Fruit fly (Drosophila melanogaster): Measurements from ENCODE around the gene Strump.

The Strump gene

dm6 chr3L:16172381-16172780, 50.6 kb downstream of the Strump start (continued):
- TF ChIP-seq Mad (GFP tag; optimal IDR thresholded peaks at IDR 0.05) (no peak), CG13123 (GFP tag; optimal IDR thresholded peaks at IDR 0.05) (no peak), ci (GFP tag; IDR thresholded peaks at IDR 0.05) (0 out of 3 replicates have a peak, but pooled peaks have one; percentile 22), CG7556 (GFP tag; optimal IDR thresholded peaks at IDR 0.05) (no peak), Hr78 (GFP tag; optimal IDR thresholded peaks at IDR 0.05) (no peak), CG6813 (GFP tag; optimal IDR thresholded peaks at IDR 0.05) (no peak), tin (GFP tag; optimal IDR thresholded peaks at IDR 0.05) (no peak), seq (GFP tag; IDR thresholded peaks at IDR 0.05) (0 out of 2 replicates have a peak, but pooled peaks have one; percentile 35), bbx (GFP tag; IDR thresholded peaks at IDR 0.05; ENCODE audit: partially characterized antibody) (no peak), CG3163 (GFP tag; optimal IDR thresholded peaks at IDR 0.05) (no peak), yki (optimal IDR thresholded peaks at IDR 0.05) (no peak), crol (GFP tag; IDR thresholded peaks at IDR 0.05) (peak; percentile 85), CG1233 (GFP tag; optimal IDR thresholded peaks at IDR 0.05) (no peak), D (optimal IDR thresholded peaks at IDR 0.05) (no peak), D (GFP tag; optimal IDR thresholded peaks at IDR 0.05) (no peak)

- TF ChIP-seq dysf (GFP tag; IDR thresholded peaks at IDR 0.05), result 0 out of 3 replicates have a peak, but pooled peaks have one; percentile 27
- peak; percentile 8 for TF ChIP-seq CG33557 (GFP tag; optimal IDR thresholded peaks at IDR 0.05)
- peak; percentile 2 for TF ChIP-seq CG5180 (GFP tag; optimal IDR thresholded peaks at IDR 0.05)
- TF ChIP-seq lilli (GFP tag; optimal IDR thresholded peaks at IDR 0.05), result no peak
- no peak for TF ChIP-seq klu (GFP tag; IDR thresholded peaks at IDR 0.05)
- TF ChIP-seq inv (GFP tag; IDR thresholded peaks at IDR 0.05; ENCODE audit: partially characterized antibody), result no peak
- TF ChIP-seq Ssrp (tag; optimal IDR thresholded peaks at IDR 0.05), result peak; percentile 47
- TF ChIP-seq gsb-n (tag; optimal IDR thresholded peaks at IDR 0.05), result no peak
- TF ChIP-seq Abd-B (GFP tag; optimal IDR thresholded peaks at IDR 0.05), result no peak
- peak; percentile 2 for TF ChIP-seq CG2120 (GFP tag; optimal IDR thresholded peaks at IDR 0.05)
- peak; percentile 54 for TF ChIP-seq CG10979 (tag; optimal IDR thresholded peaks at IDR 0.05)
- peak; percentile 80 for TF ChIP-seq CG17361 (GFP tag; IDR thresholded peaks at IDR 0.05)
- TF ChIP-seq hbn (GFP tag; IDR thresholded peaks at IDR 0.05; ENCODE audit: partially characterized antibody), result no peak
- TF ChIP-seq HLH3B (GFP tag; IDR thresholded peaks at IDR 0.05), result no peak
- no peak for TF ChIP-seq B-H2 (GFP tag; optimal IDR thresholded peaks at IDR 0.05)
- no peak for TF ChIP-seq chinmo (GFP tag; IDR thresholded peaks at IDR 0.05; ENCODE audit: partially characterized antibody)
- TF ChIP-seq CG8924 (tag; optimal IDR thresholded peaks at IDR 0.05), result peak; percentile 46
- TF ChIP-seq lmd (GFP tag; IDR thresholded peaks at IDR 0.05), result no peak
- TF ChIP-seq CG34422 (GFP tag; IDR thresholded peaks at IDR 0.05), result no peak
- no peak for TF ChIP-seq CG10654 (GFP tag; optimal IDR thresholded peaks at IDR 0.05)
- TF ChIP-seq CG1603 (tag; optimal IDR thresholded peaks at IDR 0.05), result no peak
- no peak for TF ChIP-seq CG1024 (GFP tag; IDR thresholded peaks at IDR 0.05)
- TF ChIP-seq Fer3 (tag; optimal IDR thresholded peaks at IDR 0.05), result no peak
- TF ChIP-seq CG14710 (tag; optimal IDR thresholded peaks at IDR 0.05), result peak; percentile 36
- no peak for TF ChIP-seq Ptx1 (GFP tag; IDR thresholded peaks at IDR 0.05)
- no peak for TF ChIP-seq dan (GFP tag; IDR thresholded peaks at IDR 0.05)
- no peak for TF ChIP-seq CG10959 (GFP tag; IDR thresholded peaks at IDR 0.05)
- TF ChIP-seq Mrtf (GFP tag; IDR thresholded peaks at IDR 0.05), result no peak
- TF ChIP-seq nerfin-2 (GFP tag; IDR thresholded peaks at IDR 0.05; ENCODE audit: partially characterized antibody), result no peak
- TF ChIP-seq CG31441 (GFP tag; IDR thresholded peaks at IDR 0.05), result peak; percentile 54; the same call in 1 of the 2 replicates
- TF ChIP-seq h (optimal IDR thresholded peaks at IDR 0.05), result no peak
- no peak for TF ChIP-seq MESR4 (GFP tag; optimal IDR thresholded peaks at IDR 0.05)
- no peak for TF ChIP-seq p53 (GFP tag; optimal IDR thresholded peaks at IDR 0.05)
- no peak for TF ChIP-seq stwl (tag; optimal IDR thresholded peaks at IDR 0.05)
- peak; percentile 52 for TF ChIP-seq CG12391 (tag; optimal IDR thresholded peaks at IDR 0.05)
- TF ChIP-seq CG3281 (GFP tag; optimal IDR thresholded peaks at IDR 0.05), result peak; percentile 1
Observed at dm6 chr3L:16172809-16173276, 51.0 kb downstream of the Strump start.
